Worm (Caenorhabditis elegans): ENCODE data around the gene ZK666.8.

DNA sequence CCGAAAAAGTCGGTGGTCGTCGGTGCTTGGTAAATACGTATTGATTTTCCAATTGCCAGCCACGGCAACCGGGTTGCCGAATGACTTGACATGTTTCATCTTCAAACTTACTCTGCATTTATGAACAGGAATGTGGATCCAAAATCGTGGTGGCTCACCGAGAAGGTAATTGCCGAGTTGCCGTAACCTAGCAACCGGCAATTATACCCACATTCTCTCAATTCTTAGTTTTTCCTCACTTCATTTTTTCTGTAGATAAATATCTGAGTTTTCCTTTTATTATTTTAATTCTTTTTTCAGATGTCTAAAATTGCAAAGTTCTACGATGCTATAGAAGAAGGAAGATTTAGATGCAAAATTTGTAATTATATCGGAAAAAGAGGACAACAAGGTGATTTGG, 40.3 kb downstream of the ZK666.8 start, which contains the start of gene ZK673.4:
- TF ChIP-seq sea-2 (GFP tag; IDR thresholded peaks at IDR 0.05) (no peak), ama-1 (optimal IDR thresholded peaks at IDR 0.05) (no peak), ama-1 (GFP tag; optimal IDR thresholded peaks at IDR 0.05) (no peak), pha-4 (tag; optimal IDR thresholded peaks at IDR 0.05) (no peak), unc-62 (GFP tag; optimal IDR thresholded peaks at IDR 0.05) (no peak)
